Worm (Caenorhabditis elegans): Measurements from ENCODE around the gene twk-39.

ce11 chrIII:11836734-11837133 is 41.2 kb downstream of the twk-39 start:
- TF ChIP-seq fkh-10 (GFP tag; optimal IDR thresholded peaks at IDR 0.05) (no peak), nhr-237 (tag; optimal IDR thresholded peaks at IDR 0.05) (no peak), aly-2 (tag; optimal IDR thresholded peaks at IDR 0.05) (no peak), unc-62 (GFP tag; optimal IDR thresholded peaks at IDR 0.05) (no peak), nhr-23 (tag; optimal IDR thresholded peaks at IDR 0.05) (no peak), nhr-11 (tag; optimal IDR thresholded peaks at IDR 0.05) (no peak), ceh-82 (tag; optimal IDR thresholded peaks at IDR 0.05) (no peak), mdl-1 (tag; optimal IDR thresholded peaks at IDR 0.05) (no peak), egl-27 (tag; optimal IDR thresholded peaks at IDR 0.05) (no peak), unc-39 (tag; optimal IDR thresholded peaks at IDR 0.05) (no peak)

Measured in whole organism, L3 larva.